Fruit fly (Drosophila melanogaster) whole organism, embryonic: ENCODE data around the gene CG34301.

Experiments
- CG10321 ChIP-seq: fragments of 200-800 bp; sonication (Bioruptor generic); IDR thresholded peaks from 2 replicates; pipeline ENCODE4 v1.3.6; 2022; ENCODE audit warnings: missing biosample characterization, missing genetic modification characterization
- CG10366 ChIP-seq: fragments of 200-800 bp; sonication (Bioruptor generic); IDR thresholded peaks from 2 replicates; pipeline ENCODE4 v1.3.6; 2022; ENCODE audit warnings: missing biosample characterization, missing genetic modification characterization
- CG12071 ChIP-seq: fragments of 200-800 bp; sonication (Bioruptor generic); optimal IDR thresholded peaks from 3 replicates; lab custom pipeline; 2018; ENCODE audit warnings: missing biosample characterization, mild to moderate bottlenecking, missing genetic modification characterization
- CG12769 ChIP-seq: fragments of 200-800 bp; sonication (Bioruptor generic); optimal IDR thresholded peaks from 2 replicates; lab custom pipeline; 2019; ENCODE audit warnings: missing biosample characterization, mild to moderate bottlenecking, missing genetic modification characterization, moderate library complexity
- CG13287 ChIP-seq: fragments of 200-800 bp; sonication (Bioruptor generic); IDR thresholded peaks from 2 replicates; pipeline ENCODE4 v1.3.6; 2022; ENCODE audit warnings: missing biosample characterization, missing genetic modification characterization; ENCODE audit not compliant: partially characterized antibody
- CG13894 ChIP-seq: fragments of 200-800 bp; sonication (Bioruptor generic); optimal IDR thresholded peaks from 3 replicates; lab custom pipeline; 2018; ENCODE audit warnings: missing biosample characterization, mild to moderate bottlenecking, missing genetic modification characterization, moderate library complexity
- CG15011 ChIP-seq: fragments of 200-800 bp; sonication (Bioruptor generic); optimal IDR thresholded peaks from 3 replicates; lab custom pipeline; 2018; ENCODE audit warnings: missing biosample characterization, mild to moderate bottlenecking, missing genetic modification characterization
- CG1529 ChIP-seq: fragments of 200-800 bp; sonication (Bioruptor generic); optimal IDR thresholded peaks from 3 replicates; lab custom pipeline; 2018; ENCODE audit warnings: missing biosample characterization, missing genetic modification characterization
- CG17802 ChIP-seq: fragments of 200-800 bp; sonication (Bioruptor generic); optimal IDR thresholded peaks from 2 replicates; lab custom pipeline; 2018; ENCODE audit warnings: missing biosample characterization, mild to moderate bottlenecking, missing genetic modification characterization, moderate library complexity
- CG17912 ChIP-seq: fragments of 200-800 bp; sonication (Bioruptor generic); optimal IDR thresholded peaks from 2 replicates; lab custom pipeline; 2018; ENCODE audit warnings: missing biosample characterization, mild to moderate bottlenecking, missing genetic modification characterization
- CG18764 ChIP-seq: fragments of 200-800 bp; sonication (Bioruptor generic); optimal IDR thresholded peaks from 3 replicates; lab custom pipeline; 2016; ENCODE audit warnings: missing biosample characterization, missing genetic modification characterization
- CG2199 ChIP-seq: fragments of 200-800 bp; sonication (Bioruptor generic); IDR thresholded peaks from 3 replicates; pipeline ENCODE4 v1.3.6; 2022; ENCODE audit warnings: missing biosample characterization, missing genetic modification characterization
- CG3726 ChIP-seq: fragments of 200-800 bp; sonication (Bioruptor generic); IDR thresholded peaks from 3 replicates; pipeline ENCODE4, ENCODE4 v1.3.6; 2022; ENCODE audit warnings: missing biosample characterization, missing genetic modification characterization
- CG3847 ChIP-seq: fragments of 200-800 bp; sonication (Bioruptor generic); IDR thresholded peaks from 2 replicates; pipeline ENCODE4 v1.3.6; 2022; ENCODE audit warnings: missing biosample characterization, missing genetic modification characterization
- CG4617 ChIP-seq: fragments of 200-800 bp; sonication (Bioruptor generic); optimal IDR thresholded peaks from 3 replicates; lab custom pipeline; 2016; ENCODE audit warnings: missing biosample characterization, missing genetic modification characterization, borderline replicate concordance
- CG5180 ChIP-seq: fragments of 200-800 bp; sonication (Bioruptor generic); optimal IDR thresholded peaks from 3 replicates; lab custom pipeline; 2017; ENCODE audit warnings: missing biosample characterization, missing genetic modification characterization, mild to moderate bottlenecking, moderate library complexity, missing genetic modification reagents
- CG5245 ChIP-seq: fragments of 200-800 bp; sonication (Bioruptor generic); optimal IDR thresholded peaks from 3 replicates; lab custom pipeline; 2016; ENCODE audit warnings: missing biosample characterization, missing genetic modification characterization
- CG6254 ChIP-seq: fragments of 200-800 bp; sonication (Bioruptor generic); optimal IDR thresholded peaks from 3 replicates; lab custom pipeline; 2017; ENCODE audit warnings: mild to moderate bottlenecking, missing biosample characterization, missing genetic modification reagents, missing genetic modification characterization
- CG6765 ChIP-seq: fragments of 200-800 bp; sonication (Bioruptor generic); optimal IDR thresholded peaks from 3 replicates; lab custom pipeline; 2017; ENCODE audit warnings: missing biosample characterization, mild to moderate bottlenecking, missing genetic modification characterization
- CG6791 ChIP-seq: fragments of 200-800 bp; sonication (Bioruptor generic); IDR thresholded peaks from 3 replicates; pipeline ENCODE4 v1.3.6; 2022; ENCODE audit warnings: missing biosample characterization, missing genetic modification characterization; ENCODE audit not compliant: partially characterized antibody
- CG7839 ChIP-seq: fragments of 200-800 bp; sonication (Bioruptor generic); optimal IDR thresholded peaks from 3 replicates; lab custom pipeline; 2018; ENCODE audit warnings: missing biosample characterization, mild to moderate bottlenecking, missing genetic modification characterization, moderate library complexity
- CG8089 ChIP-seq: fragments of 200-800 bp; sonication (Bioruptor generic); optimal IDR thresholded peaks from 3 replicates; lab custom pipeline; 2016; ENCODE audit warnings: missing biosample characterization, missing genetic modification characterization
- E2f1 ChIP-seq: fragments of 200-800 bp; sonication (Bioruptor generic); IDR thresholded peaks from 2 replicates; pipeline ENCODE4 v1.3.6; 2022; ENCODE audit warnings: missing biosample characterization, missing genetic modification characterization
- ERR ChIP-seq: fragments of 200-800 bp; sonication (Bioruptor generic); optimal IDR thresholded peaks from 2 replicates; lab custom pipeline; 2016; ENCODE audit warnings: missing biosample characterization, missing genetic modification characterization
- Ets97D ChIP-seq: fragments of 200-800 bp; sonication (Bioruptor generic); optimal IDR thresholded peaks from 3 replicates; lab custom pipeline; 2016; ENCODE audit warnings: missing biosample characterization, missing genetic modification characterization
- Fer2 ChIP-seq: fragments of 200-800 bp; sonication (Bioruptor generic); optimal IDR thresholded peaks from 2 replicates; lab custom pipeline; 2018; ENCODE audit warnings: missing biosample characterization, mild to moderate bottlenecking, missing genetic modification characterization, moderate library complexity
- Gsc ChIP-seq: fragments of 200-800 bp; sonication (Bioruptor generic); IDR thresholded peaks from 2 replicates; pipeline ENCODE4 v1.3.6; 2022; ENCODE audit warnings: missing biosample characterization, missing genetic modification characterization
- HmgZ ChIP-seq: fragments of 200-800 bp; sonication (Bioruptor generic); optimal IDR thresholded peaks from 2 replicates; lab custom pipeline; 2018; ENCODE audit warnings: missing biosample characterization, mild to moderate bottlenecking, missing genetic modification characterization
- Lim3 ChIP-seq: fragments of 200-800 bp; sonication (Bioruptor generic); IDR thresholded peaks from 2 replicates; pipeline ENCODE4 v1.3.6; 2022; ENCODE audit warnings: missing biosample characterization, missing genetic modification characterization
- Mad ChIP-seq: fragments of 200-800 bp; sonication (Bioruptor generic); optimal IDR thresholded peaks from 2 replicates; lab custom pipeline; 2016; ENCODE audit warnings: missing biosample characterization, missing genetic modification characterization
- Rx ChIP-seq: fragments of 200-800 bp; sonication (Bioruptor generic); IDR thresholded peaks from 2 replicates; pipeline ENCODE4 v1.3.6; 2022; ENCODE audit warnings: missing biosample characterization, missing genetic modification characterization
- Sry-β ChIP-seq: fragments of 200-800 bp; sonication (Bioruptor generic); optimal IDR thresholded peaks from 2 replicates; lab custom pipeline; 2018; ENCODE audit warnings: missing biosample characterization, mild to moderate bottlenecking, missing genetic modification characterization, moderate library complexity
- Sry-δ ChIP-seq: fragments of 200-800 bp; sonication (Bioruptor generic); optimal IDR thresholded peaks from 2 replicates; lab custom pipeline; 2016; ENCODE audit warnings: missing biosample characterization, missing genetic modification characterization
- bab2 ChIP-seq: fragments of 200-800 bp; sonication (Bioruptor generic); optimal IDR thresholded peaks from 2 replicates; lab custom pipeline; 2016; ENCODE audit warnings: missing biosample characterization, missing genetic modification characterization
- br ChIP-seq: fragments of >200 bp; optimal IDR thresholded peaks from 2 replicates; lab custom pipeline; 2017
- bsh ChIP-seq, 2 experiments: fragments of 200-800 bp; sonication (Bioruptor generic); optimal IDR thresholded peaks; 2 replicates each; lab custom pipeline; 2017 to 2018; ENCODE audit warnings: mild to moderate bottlenecking in 2 of 2, missing biosample characterization in 2 of 2, missing genetic modification characterization in 2 of 2, moderate library complexity in 1 of 2
- crol ChIP-seq: fragments of 200-800 bp; sonication (Bioruptor generic); IDR thresholded peaks from 2 replicates; pipeline ENCODE4 v1.3.6; 2022; ENCODE audit warnings: missing biosample characterization, missing genetic modification characterization
- dm ChIP-seq: fragments of 200-800 bp; sonication (Bioruptor generic); optimal IDR thresholded peaks from 3 replicates; lab custom pipeline; 2016; ENCODE audit warnings: missing biosample characterization, missing genetic modification characterization
- eve ChIP-seq, 2 experiments: fragments of >200 bp; optimal IDR thresholded peaks; 2 replicates each; lab custom pipeline; 2017; ENCODE audit warnings: missing biosample characterization in 2 of 2, missing genetic modification characterization in 2 of 2
- ewg ChIP-seq: fragments of 200-800 bp; sonication (Bioruptor generic); optimal IDR thresholded peaks from 3 replicates; lab custom pipeline; 2017; ENCODE audit warnings: mild to moderate bottlenecking, missing biosample characterization, missing genetic modification reagents, missing genetic modification characterization
- fd96Cb ChIP-seq: fragments of 200-800 bp; sonication (Bioruptor generic); optimal IDR thresholded peaks from 2 replicates; lab custom pipeline; 2018; ENCODE audit warnings: missing biosample characterization, mild to moderate bottlenecking, missing genetic modification characterization, moderate library complexity
- ftz-f1 ChIP-seq: fragments of 200-800 bp; sonication (Bioruptor generic); optimal IDR thresholded peaks from 2 replicates; lab custom pipeline; 2016; ENCODE audit warnings: missing biosample characterization, missing genetic modification characterization
- gce ChIP-seq: fragments of 200-800 bp; sonication (Bioruptor generic); IDR thresholded peaks from 3 replicates; pipeline ENCODE4 v1.3.6; 2022; ENCODE audit warnings: missing biosample characterization, missing genetic modification characterization
- jing ChIP-seq: fragments of 200-800 bp; sonication (Bioruptor generic); optimal IDR thresholded peaks from 2 replicates; lab custom pipeline; 2018; ENCODE audit warnings: missing biosample characterization, mild to moderate bottlenecking, missing genetic modification characterization
- onecut ChIP-seq: fragments of 200-800 bp; sonication (Bioruptor generic); IDR thresholded peaks from 2 replicates; pipeline ENCODE4 v1.3.6; 2022; ENCODE audit warnings: missing biosample characterization, missing genetic modification characterization
- pum ChIP-seq: fragments of 200-800 bp; sonication (Bioruptor generic); optimal IDR thresholded peaks from 2 replicates; lab custom pipeline; 2016; ENCODE audit warnings: missing biosample characterization, missing genetic modification characterization
- scrt ChIP-seq: fragments of 200-800 bp; sonication (Bioruptor generic); optimal IDR thresholded peaks from 2 replicates; lab custom pipeline; 2018; ENCODE audit warnings: missing biosample characterization, mild to moderate bottlenecking, missing genetic modification characterization, moderate library complexity
- sd ChIP-seq: fragments of 200-800 bp; sonication (Bioruptor generic); optimal IDR thresholded peaks from 3 replicates; lab custom pipeline; 2018; ENCODE audit warnings: missing biosample characterization, mild to moderate bottlenecking, missing genetic modification characterization, moderate library complexity
- sima ChIP-seq: fragments of 200-800 bp; sonication (Bioruptor generic); optimal IDR thresholded peaks from 2 replicates; lab custom pipeline; 2016; ENCODE audit warnings: missing biosample characterization, missing genetic modification characterization
- slou ChIP-seq: fragments of 200-800 bp; sonication (Bioruptor generic); optimal IDR thresholded peaks from 3 replicates; lab custom pipeline; 2016; ENCODE audit warnings: missing biosample characterization, missing genetic modification characterization
- stc ChIP-seq: fragments of 200-800 bp; sonication (Bioruptor generic); IDR thresholded peaks from 2 replicates; pipeline ENCODE4 v1.3.6; 2022; ENCODE audit warnings: missing biosample characterization, missing genetic modification characterization

The CG34301 gene

dm6 chr3R:8820428-8820912 is 47.2 kb downstream of the CG34301 start, which contains the start of gene aqz (continued):
- TF ChIP-seq CG17802 (peak; percentile 100), CG12071 (GFP tag; lab: Kevin White, UChicago) (peak; percentile 71), CG13894 (tag; lab: Kevin White, UChicago) (peak; percentile 85), CG6791 (GFP tag; lab: Robert Waterston, UW) (peak; percentile 58; the same call in 1 of the 3 replicates), Ets97D (GFP tag; lab: Kevin White, UChicago) (peak; percentile 97), stc (GFP tag; lab: Robert Waterston, UW) (peak; percentile 43; the same call in 1 of the 2 replicates), Rx (no peak), fd96Cb (tag; lab: Kevin White, UChicago) (no peak), pum (GFP tag; lab: Kevin White, UChicago) (peak; percentile 31), slou (peak; percentile 8), Gsc (no peak), CG6765 (GFP tag; lab: Kevin White, UChicago) (peak; percentile 70), CG17912 (peak; percentile 51), sima (GFP tag; lab: Kevin White, UChicago) (no peak), CG13287 (peak; percentile 62), bsh (GFP tag; optimal IDR thresholded peaks at IDR 0.05; lab: Kevin White, UChicago) (peak; percentile 6 to 43), CG18764 (GFP tag; lab: Kevin White, UChicago) (peak; percentile 22), Sry-δ (GFP tag; lab: Kevin White, UChicago) (peak; percentile 77), Fer2 (no peak), CG5245 (no peak), CG8089 (GFP tag; lab: Kevin White, UChicago) (peak; percentile 22), scrt (GFP tag; lab: Kevin White, UChicago) (peak; percentile 74), CG3847 (GFP tag; lab: Robert Waterston, UW) (peak; percentile 88), CG2199 (peak; percentile 95; the same call in 2 of the 3 replicates), CG6254 (GFP tag; lab: Kevin White, UChicago) (peak; percentile 8), CG12769 (tag; lab: Kevin White, UChicago) (peak; percentile 81), E2f1 (peak; percentile 57; the same call in 1 of the 2 replicates), HmgZ (tag; lab: Kevin White, UChicago) (peak; percentile 90), CG1529 (GFP tag; lab: Kevin White, UChicago) (peak; percentile 50), Sry-β (peak; percentile 19), gce (GFP tag; lab: Robert Waterston, UW) (no peak; the same call in 2 of the 3 replicates), br (lab: Kevin White, UChicago) (no peak), dm (GFP tag; lab: Kevin White, UChicago) (peak; percentile 67), CG10321 (GFP tag; lab: Robert Waterston, UW) (peak; percentile 7; the same call in 1 of the 2 replicates), CG3726 (GFP tag; lab: Robert Waterston, UW) (no peak), eve (GFP tag; optimal IDR thresholded peaks at IDR 0.05; lab: Kevin White, UChicago) (no peak), ftz-f1 (GFP tag; lab: Kevin White, UChicago) (peak; percentile 77), CG5180 (no peak), bab2 (peak; percentile 53), jing (no peak), Lim3 (GFP tag; lab: Robert Waterston, UW) (no peak), CG15011 (GFP tag; lab: Kevin White, UChicago) (peak; percentile 31), ewg (GFP tag; lab: Kevin White, UChicago) (peak; percentile 98), ERR (peak; percentile 73), CG4617 (GFP tag; lab: Kevin White, UChicago) (peak; percentile 68), Mad (GFP tag; lab: Kevin White, UChicago) (peak; percentile 68), onecut (GFP tag; lab: Robert Waterston, UW) (peak; percentile 98), CG10366 (GFP tag; lab: Robert Waterston, UW) (no peak), sd (peak; percentile 78), crol (GFP tag; lab: Robert Waterston, UW) (0 out of 2 replicates have a peak, but pooled peaks have one; percentile 35), CG7839 (tag; lab: Kevin White, UChicago) (peak; percentile 58)
